Worm (Caenorhabditis elegans): ENCODE results near the gene baf-1.

baf-1 gene

DNA sequence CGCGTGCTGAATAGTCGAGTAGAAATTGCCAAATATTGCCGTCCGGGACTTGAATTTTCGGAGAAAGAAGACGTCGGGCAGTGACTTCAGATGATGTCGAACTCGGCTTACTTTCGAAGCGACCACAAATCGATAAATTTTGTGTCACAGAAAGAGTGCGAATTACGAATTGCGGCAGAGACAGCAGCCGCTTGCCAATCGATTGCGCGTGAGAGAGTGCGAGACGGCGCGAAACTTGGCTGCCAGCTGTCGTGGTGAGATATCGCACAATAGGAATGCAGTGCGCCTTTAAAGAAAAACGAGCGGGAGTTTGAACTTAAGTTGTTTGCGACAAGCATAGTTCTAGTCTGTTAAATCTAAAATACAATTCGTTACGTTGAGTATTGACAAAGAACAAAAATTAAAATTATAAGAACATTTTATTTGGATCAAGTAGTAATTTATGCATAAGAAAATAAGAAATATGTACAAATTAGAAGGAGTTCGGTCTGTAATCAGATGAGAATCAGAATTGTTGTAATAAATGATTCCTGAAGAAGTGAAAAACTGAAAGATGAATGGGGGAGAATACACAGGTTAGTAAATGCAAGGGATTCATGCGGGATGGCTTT, 23.7 kb upstream of the baf-1 start, which contains the start of gene pir-2:
Gene pir-2, minus strand, starts transcription at position 218 of the 611 bp plus-strand sequence.
- no peak for TF ChIP-seq tra-4 (tag; optimal IDR thresholded peaks at IDR 0.05)
- TF ChIP-seq hmg-4 (GFP tag; optimal IDR thresholded peaks at IDR 0.05): peak; percentile 46
- no peak for TF ChIP-seq hnd-1 (tag; optimal IDR thresholded peaks at IDR 0.05)
- TF ChIP-seq aly-1 (tag; optimal IDR thresholded peaks at IDR 0.05): no peak
- 0 out of 2 replicates have a peak, but pooled peaks have one; percentile 39 for TF ChIP-seq sea-1 (GFP tag; conservative IDR thresholded peaks at IDR 0.05)
- TF ChIP-seq B0310.2 (tag; optimal IDR thresholded peaks at IDR 0.05): peak; percentile 23
- no peak for TF ChIP-seq flt-1 (GFP tag; IDR thresholded peaks at IDR 0.05)
- TF ChIP-seq ceh-13 (GFP tag; optimal IDR thresholded peaks at IDR 0.05): no peak
- TF ChIP-seq tbx-11 (GFP tag; IDR thresholded peaks at IDR 0.05): no peak
- TF ChIP-seq ama-1 (optimal IDR thresholded peaks at IDR 0.05): no peak
- TF ChIP-seq F13C5.2 (tag; optimal IDR thresholded peaks at IDR 0.05): no peak
- peak; percentile 27; the same call in 1 of the 2 replicates for TF ChIP-seq pes-1 (GFP tag; IDR thresholded peaks at IDR 0.05)
- no peak for TF ChIP-seq ets-7 (tag; optimal IDR thresholded peaks at IDR 0.05)

ce11 chrIII:9445699-9446098, 21.6 kb upstream of the baf-1 start:
- peak; percentile 52; the same call in 1 of the 2 replicates for TF ChIP-seq pes-1 (GFP tag; IDR thresholded peaks at IDR 0.05)

- TF ChIP-seq pes-1 (GFP tag; IDR thresholded peaks at IDR 0.05): peak; percentile 65
Observed at ce11 chrIII:9447634-9448033, 19.6 kb upstream of the baf-1 start.

DNA sequence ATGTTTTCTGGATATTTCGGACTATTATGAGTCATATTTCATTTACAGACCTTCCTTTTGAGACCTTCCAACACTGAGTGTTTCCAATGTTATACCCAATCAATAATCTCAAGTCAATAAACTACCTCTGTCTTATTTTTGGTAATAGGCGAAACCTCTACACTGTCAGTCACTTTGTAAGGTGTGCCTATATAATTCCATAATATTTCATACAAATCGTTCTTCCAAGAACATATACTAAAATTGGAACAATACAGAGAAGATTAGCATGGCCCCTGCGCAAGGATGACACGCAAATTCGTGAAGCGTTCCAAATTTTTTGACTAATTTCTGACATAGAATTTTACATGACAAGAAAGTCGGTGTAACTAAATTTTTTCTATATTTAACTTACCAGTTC, 17.9 kb upstream of the baf-1 start:
- TF ChIP-seq pes-1 (GFP tag; IDR thresholded peaks at IDR 0.05): 0 out of 2 replicates have a peak, but pooled peaks have one; percentile 13

ce11 chrIII:9449831-9450230, 17.4 kb upstream of the baf-1 start, which contains the start of gene F54C8.6:
Gene F54C8.6 (minus strand): TSS chrIII:9449931.
- no peak for TF ChIP-seq sea-1 (GFP tag; conservative IDR thresholded peaks at IDR 0.05)
- TF ChIP-seq ceh-13 (GFP tag; optimal IDR thresholded peaks at IDR 0.05): no peak
- no peak for TF ChIP-seq tbx-11 (GFP tag; IDR thresholded peaks at IDR 0.05)
- TF ChIP-seq hmg-4 (GFP tag; optimal IDR thresholded peaks at IDR 0.05): no peak
- TF ChIP-seq pes-1 (GFP tag; IDR thresholded peaks at IDR 0.05): no peak
- no peak for TF ChIP-seq hnd-1 (tag; optimal IDR thresholded peaks at IDR 0.05)
- no peak for TF ChIP-seq flt-1 (GFP tag; IDR thresholded peaks at IDR 0.05)
- no peak for TF ChIP-seq ceh-36 (tag; optimal IDR thresholded peaks at IDR 0.05)
- no peak for TF ChIP-seq tbx-37 (GFP tag; conservative IDR thresholded peaks at IDR 0.05)
- no peak for TF ChIP-seq scrt-1 (GFP tag; IDR thresholded peaks at IDR 0.05)
- no peak for TF ChIP-seq aly-1 (tag; optimal IDR thresholded peaks at IDR 0.05)
- TF ChIP-seq hmbx-1 (tag; optimal IDR thresholded peaks at IDR 0.05): no peak

ce11 chrIII:9450933-9451332, 16.3 kb upstream of the baf-1 start:
- TF ChIP-seq ets-7 (tag; optimal IDR thresholded peaks at IDR 0.05): no peak
- no peak for TF ChIP-seq aly-1 (tag; optimal IDR thresholded peaks at IDR 0.05)
- TF ChIP-seq ceh-13 (GFP tag; optimal IDR thresholded peaks at IDR 0.05): no peak
- TF ChIP-seq ceh-36 (tag; optimal IDR thresholded peaks at IDR 0.05): no peak
- TF ChIP-seq scrt-1 (GFP tag; IDR thresholded peaks at IDR 0.05): 0 out of 2 replicates have a peak, but pooled peaks have one; percentile 12
- TF ChIP-seq hmg-4 (GFP tag; optimal IDR thresholded peaks at IDR 0.05): peak; percentile 65
- TF ChIP-seq flt-1 (GFP tag; IDR thresholded peaks at IDR 0.05): 0 out of 2 replicates have a peak, but pooled peaks have one; percentile 36
- no peak for TF ChIP-seq ama-1 (optimal IDR thresholded peaks at IDR 0.05)
- TF ChIP-seq tbx-11 (GFP tag; IDR thresholded peaks at IDR 0.05): no peak
- TF ChIP-seq pes-1 (GFP tag; IDR thresholded peaks at IDR 0.05): no peak
- TF ChIP-seq B0310.2 (tag; optimal IDR thresholded peaks at IDR 0.05): no peak
- no peak for TF ChIP-seq tbx-37 (GFP tag; conservative IDR thresholded peaks at IDR 0.05)
- no peak for TF ChIP-seq hmbx-1 (tag; optimal IDR thresholded peaks at IDR 0.05)
- peak; percentile 5 for TF ChIP-seq tra-4 (tag; optimal IDR thresholded peaks at IDR 0.05)
- TF ChIP-seq hnd-1 (tag; optimal IDR thresholded peaks at IDR 0.05): no peak
- no peak for TF ChIP-seq sea-1 (GFP tag; conservative IDR thresholded peaks at IDR 0.05)
- TF ChIP-seq F13C5.2 (tag; optimal IDR thresholded peaks at IDR 0.05): no peak

ce11 chrIII:9453962-9454361, 13.3 kb upstream of the baf-1 start, which contains the start of gene F54C8.7:
Gene F54C8.7 (minus strand): TSS chrIII:9454062.
- TF ChIP-seq tbx-11 (GFP tag; IDR thresholded peaks at IDR 0.05) (no peak), tra-4 (tag; optimal IDR thresholded peaks at IDR 0.05) (no peak), ceh-36 (tag; optimal IDR thresholded peaks at IDR 0.05) (no peak), hmg-4 (GFP tag; optimal IDR thresholded peaks at IDR 0.05) (no peak)

DNA sequence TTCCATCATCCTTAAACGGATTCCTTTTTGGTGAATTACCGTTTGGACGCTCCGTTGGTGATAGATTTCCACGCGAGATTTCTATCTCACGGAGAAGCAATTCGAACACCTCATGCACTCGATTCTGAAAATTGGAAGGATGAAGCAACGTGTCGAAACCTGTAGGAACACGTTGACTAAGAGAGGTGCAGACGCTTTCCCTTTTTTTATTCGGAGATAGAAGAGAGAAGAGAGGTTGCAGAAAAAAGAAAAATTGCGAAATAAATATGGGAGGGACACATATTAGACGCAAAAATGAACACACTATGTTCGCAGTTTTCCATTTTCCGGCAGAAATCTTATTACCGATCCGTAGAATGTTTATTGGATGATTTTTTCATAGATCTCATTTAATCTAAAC, 12.5 kb upstream of the baf-1 start:
- TF ChIP-seq aly-1 (tag; optimal IDR thresholded peaks at IDR 0.05) (no peak), tbx-11 (GFP tag; IDR thresholded peaks at IDR 0.05) (no peak)

- TF ChIP-seq hmg-4 (GFP tag; optimal IDR thresholded peaks at IDR 0.05) (peak; percentile 43), F13C5.2 (tag; optimal IDR thresholded peaks at IDR 0.05) (peak; percentile 5), ceh-36 (tag; optimal IDR thresholded peaks at IDR 0.05) (no peak)
Observed at ce11 chrIII:9455980-9456658, 11.1 kb upstream of the baf-1 start, which contains the start of the genes rheb-1 and spk-1. Gene rheb-1 (minus strand): TSS chrIII:9456030. Gene spk-1 (plus strand): TSS chrIII:9456608.

Measured in whole organism, early embryonic.